Worm (Caenorhabditis elegans) whole organism, L4 larva: ENCODE data around the gene C17H12.8.

Source experiments
- D1046.2 ChIP-seq: fragments of 200-800 bp; sonication (Bioruptor generic); IDR thresholded peaks from 2 replicates; pipeline ENCODE4 v1.3.6; 2022; ENCODE audit warnings: missing genetic modification characterization, missing compliant biosample characterization
- F10B5.3 ChIP-seq: sonication (generic microtip); optimal IDR thresholded peaks from 2 replicates; lab custom pipeline; 2016; ENCODE audit warnings: mild to moderate bottlenecking, missing genetic modification characterization, missing compliant biosample characterization
- F26F4.8 ChIP-seq: fragments of 200-800 bp; sonication (Bioruptor generic); conservative IDR thresholded peaks from 2 replicates; pipeline ENCODE4 v1.3.6; 2022; ENCODE audit warnings: missing genetic modification characterization, missing compliant biosample characterization
- F44E2.7 ChIP-seq: fragments of 200-800 bp; sonication (Bioruptor generic); IDR thresholded peaks from 2 replicates; pipeline ENCODE4 v2.1.2; 2022; ENCODE audit warnings: missing genetic modification characterization, missing compliant biosample characterization
- R02D3.7 ChIP-seq: fragments of 150-350 bp; sonication (generic microtip); optimal IDR thresholded peaks from 3 replicates; lab custom pipeline; 2014; ENCODE audit warnings: missing biosample characterization, missing genetic modification characterization
- T20F7.1 ChIP-seq: fragments of 200-800 bp; sonication (Bioruptor generic); optimal IDR thresholded peaks from 2 replicates; lab custom pipeline; 2018; ENCODE audit warnings: mild to moderate bottlenecking, missing genetic modification characterization, missing compliant biosample characterization
- T26A8.4 ChIP-seq: fragments of 200-800 bp; sonication (Bioruptor generic); IDR thresholded peaks from 2 replicates; pipeline ENCODE4 v1.3.6; 2022; ENCODE audit warnings: missing genetic modification characterization, missing compliant biosample characterization
- ZK546.5 ChIP-seq, 2 experiments: sonication (generic microtip); optimal IDR thresholded peaks; 2 replicates each; lab custom pipeline; 2017; ENCODE audit warnings: missing biosample characterization in 2 of 2, missing genetic modification characterization in 2 of 2
- aly-2 ChIP-seq: sonication (generic microtip); optimal IDR thresholded peaks from 2 replicates; lab custom pipeline; 2018; ENCODE audit warnings: missing biosample characterization, missing genetic modification characterization
- attf-4 ChIP-seq: sonication (generic microtip); optimal IDR thresholded peaks from 3 replicates; lab custom pipeline; 2017; ENCODE audit warnings: missing biosample characterization, missing genetic modification characterization
- ceh-20 ChIP-seq: fragments of 200-800 bp; sonication (Bioruptor generic); IDR thresholded peaks from 2 replicates; pipeline ENCODE4 v1.3.6; 2022; ENCODE audit warnings: missing genetic modification reagents, missing genetic modification characterization, missing compliant biosample characterization
- ceh-62 ChIP-seq: sonication (generic microtip); optimal IDR thresholded peaks from 2 replicates; lab custom pipeline; 2017; ENCODE audit warnings: missing biosample characterization, missing genetic modification characterization
- ceh-82 ChIP-seq: sonication (generic microtip); optimal IDR thresholded peaks from 2 replicates; lab custom pipeline; 2017; ENCODE audit warnings: missing biosample characterization, missing genetic modification characterization
- ces-1 ChIP-seq: fragments of 150-350 bp; sonication (generic microtip); optimal IDR thresholded peaks from 4 replicates; lab custom pipeline; 2014; ENCODE audit warnings: missing biosample characterization, missing genetic modification reagents, missing genetic modification characterization
- cey-2 ChIP-seq: sonication (generic microtip); optimal IDR thresholded peaks from 3 replicates; lab custom pipeline; 2017; ENCODE audit warnings: missing genetic modification characterization, mild to moderate bottlenecking, missing compliant biosample characterization, antibody characterized with exemption, borderline replicate concordance; ENCODE audit not compliant: insufficient read depth
- ctbp-1 ChIP-seq: fragments of 200-800 bp; sonication (Bioruptor generic); IDR thresholded peaks from 2 replicates; pipeline ENCODE4 v1.3.6; 2022; ENCODE audit warnings: missing genetic modification reagents, missing genetic modification characterization, missing compliant biosample characterization
- daf-19 ChIP-seq: fragments of 200-800 bp; sonication (Bioruptor generic); conservative IDR thresholded peaks from 2 replicates; pipeline ENCODE4 v1.3.6; 2022; ENCODE audit warnings: missing genetic modification characterization, missing compliant biosample characterization
- daf-8 ChIP-seq: fragments of 200-800 bp; sonication (Bioruptor generic); IDR thresholded peaks from 2 replicates; pipeline ENCODE4 v1.3.6; 2022; ENCODE audit warnings: missing genetic modification characterization, missing compliant biosample characterization
- dmd-9 ChIP-seq: fragments of 200-800 bp; sonication (Bioruptor generic); IDR thresholded peaks from 2 replicates; pipeline ENCODE4 v1.3.6; 2022; ENCODE audit warnings: missing genetic modification reagents, missing genetic modification characterization, missing compliant biosample characterization
- duxl-1 ChIP-seq: sonication (generic microtip); optimal IDR thresholded peaks from 2 replicates; lab custom pipeline; 2016; ENCODE audit warnings: mild to moderate bottlenecking, missing genetic modification characterization, moderate library complexity, missing compliant biosample characterization; ENCODE audit not compliant: poor library complexity
- dve-1 ChIP-seq: sonication (generic microtip); optimal IDR thresholded peaks from 2 replicates; lab custom pipeline; 2017; ENCODE audit warnings: antibody characterized with exemption, mild to moderate bottlenecking, missing genetic modification characterization, missing compliant biosample characterization; ENCODE audit not compliant: insufficient read depth
- egl-27 ChIP-seq: sonication (generic microtip); optimal IDR thresholded peaks from 3 replicates; lab custom pipeline; 2017; ENCODE audit warnings: missing biosample characterization, missing genetic modification reagents, missing genetic modification characterization
- fkh-10 ChIP-seq: fragments of 150-350 bp; optimal IDR thresholded peaks from 2 replicates; lab custom pipeline; 2014; ENCODE audit warnings: missing biosample characterization, missing genetic modification reagents, missing genetic modification characterization
- fos-1 ChIP-seq: fragments of 150-350 bp; optimal IDR thresholded peaks from 2 replicates; lab custom pipeline; 2014; ENCODE audit warnings: missing biosample characterization, missing genetic modification characterization
- hlh-11 ChIP-seq: fragments of 200-800 bp; sonication (Bioruptor generic); optimal IDR thresholded peaks from 2 replicates; lab custom pipeline; 2018; ENCODE audit warnings: mild to moderate bottlenecking, missing genetic modification characterization, missing compliant biosample characterization
- hlh-30 ChIP-seq: sonication (generic microtip); optimal IDR thresholded peaks from 2 replicates; lab custom pipeline; 2017; ENCODE audit warnings: antibody characterized with exemption, mild to moderate bottlenecking, missing genetic modification characterization, missing compliant biosample characterization; ENCODE audit not compliant: insufficient read depth
- lim-7 ChIP-seq: fragments of 200-800 bp; sonication (Bioruptor generic); IDR thresholded peaks from 2 replicates; pipeline ENCODE4 v1.3.6; 2022; ENCODE audit warnings: missing genetic modification characterization, missing compliant biosample characterization
- lin-15B ChIP-seq: fragments of 150-350 bp; sonication (generic microtip); optimal IDR thresholded peaks from 3 replicates; lab custom pipeline; 2014; ENCODE audit warnings: missing biosample characterization, missing genetic modification characterization
- lin-29 ChIP-seq: fragments of 200-800 bp; sonication (Bioruptor generic); IDR thresholded peaks from 2 replicates; pipeline ENCODE4 v1.3.6; 2022; ENCODE audit warnings: missing genetic modification reagents, missing genetic modification characterization, missing compliant biosample characterization
- lir-3 ChIP-seq: sonication (generic microtip); optimal IDR thresholded peaks from 2 replicates; lab custom pipeline; 2016; ENCODE audit warnings: mild to moderate bottlenecking, missing genetic modification characterization, missing compliant biosample characterization
- mep-1 ChIP-seq: fragments of 150-350 bp; sonication (generic microtip); optimal IDR thresholded peaks from 3 replicates; lab custom pipeline; 2014; ENCODE audit warnings: missing biosample characterization, missing genetic modification characterization
- mxl-3 ChIP-seq: fragments of 200-800 bp; sonication (Bioruptor generic); optimal IDR thresholded peaks from 2 replicates; lab custom pipeline; 2018; ENCODE audit warnings: mild to moderate bottlenecking, missing genetic modification characterization, missing compliant biosample characterization
- nhr-10 ChIP-seq: fragments of 150-350 bp; optimal IDR thresholded peaks from 2 replicates; lab custom pipeline; 2014; ENCODE audit warnings: missing biosample characterization, missing genetic modification characterization
- nhr-111 ChIP-seq: fragments of 200-800 bp; sonication (Bioruptor generic); optimal IDR thresholded peaks from 2 replicates; lab custom pipeline; 2018; ENCODE audit warnings: mild to moderate bottlenecking, missing genetic modification characterization, missing compliant biosample characterization
- nhr-28 ChIP-seq: fragments of 150-350 bp; optimal IDR thresholded peaks from 2 replicates; lab custom pipeline; 2014; ENCODE audit warnings: missing biosample characterization, missing genetic modification characterization
- nhr-41 ChIP-seq: fragments of 200-800 bp; sonication (Bioruptor generic); IDR thresholded peaks from 2 replicates; pipeline ENCODE4 v1.3.6; 2022; ENCODE audit warnings: missing genetic modification reagents, missing genetic modification characterization, missing compliant biosample characterization
- nhr-76 ChIP-seq: fragments of 150-350 bp; optimal IDR thresholded peaks from 2 replicates; lab custom pipeline; 2014; ENCODE audit warnings: missing biosample characterization, missing genetic modification characterization
- nhr-77 ChIP-seq: fragments of 150-350 bp; optimal IDR thresholded peaks from 2 replicates; lab custom pipeline; 2014; ENCODE audit warnings: missing biosample characterization, missing genetic modification characterization
- php-3 ChIP-seq: fragments of 200-800 bp; sonication (Bioruptor generic); IDR thresholded peaks from 2 replicates; pipeline ENCODE4 v1.3.6; 2022; ENCODE audit warnings: missing genetic modification reagents, missing genetic modification characterization, missing compliant biosample characterization
- pqm-1 ChIP-seq: sonication (generic microtip); optimal IDR thresholded peaks from 2 replicates; lab custom pipeline; 2017; ENCODE audit warnings: missing biosample characterization, missing genetic modification characterization
- rbr-2 ChIP-seq: sonication (generic microtip); optimal IDR thresholded peaks from 2 replicates; lab custom pipeline; 2016; ENCODE audit warnings: missing genotype, missing genetic modification characterization, missing compliant biosample characterization
- saeg-2 ChIP-seq: fragments of 200-800 bp; sonication (Bioruptor generic); IDR thresholded peaks from 2 replicates; pipeline ENCODE4 v1.3.6; 2022; ENCODE audit warnings: missing genetic modification reagents, missing genetic modification characterization, missing compliant biosample characterization
- sdz-12 ChIP-seq: fragments of 200-800 bp; sonication (Bioruptor generic); optimal IDR thresholded peaks from 2 replicates; lab custom pipeline; 2018; ENCODE audit warnings: mild to moderate bottlenecking, missing genetic modification characterization, missing compliant biosample characterization
- set-16 ChIP-seq: fragments of 200-800 bp; sonication (Bioruptor generic); IDR thresholded peaks from 2 replicates; pipeline ENCODE4 v1.3.6; 2022; ENCODE audit warnings: missing genetic modification reagents, missing genetic modification characterization, missing compliant biosample characterization
- skn-1 ChIP-seq: fragments of 150-350 bp; optimal IDR thresholded peaks from 2 replicates; lab custom pipeline; 2014; ENCODE audit warnings: missing biosample characterization, missing genetic modification characterization
- spr-1 ChIP-seq: sonication (generic microtip); optimal IDR thresholded peaks from 2 replicates; lab custom pipeline; 2016; ENCODE audit warnings: mild to moderate bottlenecking, missing genetic modification characterization, missing compliant biosample characterization
- tag-97 ChIP-seq: fragments of 200-800 bp; sonication (Bioruptor generic); IDR thresholded peaks from 2 replicates; pipeline ENCODE4 v1.3.6; 2022; ENCODE audit warnings: missing genetic modification characterization, missing compliant biosample characterization
- vab-7 ChIP-seq: fragments of 200-800 bp; sonication (Bioruptor generic); IDR thresholded peaks from 2 replicates; pipeline ENCODE4 v1.3.6; 2022; ENCODE audit warnings: missing genetic modification reagents, missing genetic modification characterization, missing compliant biosample characterization
- zip-11 ChIP-seq: fragments of 200-800 bp; sonication (Bioruptor generic); IDR thresholded peaks from 2 replicates; pipeline ENCODE4 v1.3.6; 2022; ENCODE audit warnings: missing genetic modification characterization, missing compliant biosample characterization
- zip-2 ChIP-seq: fragments of 150-350 bp; optimal IDR thresholded peaks from 2 replicates; lab custom pipeline; 2014; ENCODE audit warnings: missing biosample characterization, missing genetic modification characterization
- ztf-7 ChIP-seq: fragments of 150-350 bp; optimal IDR thresholded peaks from 2 replicates; lab custom pipeline; 2014; ENCODE audit warnings: missing biosample characterization, missing genetic modification characterization

C17H12.8 gene

ce11 chrIV:6790438-6791124 lies 27.9 kb upstream of the C17H12.8 start, which contains the start of the genes C17H12.2 and vha-8 (continued):
- TF ChIP-seq lin-29, result no peak
- no peak for TF ChIP-seq set-16 (GFP tag; lab: Robert Waterston, UW)
- no peak for TF ChIP-seq php-3 (GFP tag; lab: Robert Waterston, UW)
- TF ChIP-seq tag-97, result no peak
- TF ChIP-seq skn-1 (tag; lab: Kevin White, UChicago), result no peak
- peak; percentile 1 to 30 for TF ChIP-seq ZK546.5 (tag; optimal IDR thresholded peaks at IDR 0.05; lab: Kevin White, UChicago)
- TF ChIP-seq mep-1 (tag; lab: Kevin White, UChicago), result peak; percentile 97
- TF ChIP-seq nhr-76 (tag; lab: Kevin White, UChicago), result peak; percentile 44
- TF ChIP-seq nhr-10, result no peak
- no peak for TF ChIP-seq F10B5.3 (tag; lab: Kevin White, UChicago)
- peak; percentile 66 for TF ChIP-seq ctbp-1 (GFP tag; lab: Robert Waterston, UW)
- no peak for TF ChIP-seq duxl-1
- no peak for TF ChIP-seq daf-19 (GFP tag; lab: Robert Waterston, UW)
- TF ChIP-seq dve-1, result peak; percentile 95
- no peak for TF ChIP-seq saeg-2 (GFP tag; lab: Robert Waterston, UW)
- peak; percentile 78 for TF ChIP-seq spr-1 (tag; lab: Kevin White, UChicago)
- TF ChIP-seq ztf-7, result peak; percentile 46
- TF ChIP-seq nhr-28, result peak; percentile 95
- peak; percentile 90 for TF ChIP-seq rbr-2 (tag; lab: Kevin White, UChicago)
- TF ChIP-seq lin-15B (tag; lab: Kevin White, UChicago), result peak; percentile 80
- TF ChIP-seq dmd-9 (GFP tag; lab: Robert Waterston, UW), result 0 out of 2 replicates have a peak, but pooled peaks have one; percentile 63
- TF ChIP-seq cey-2, result no peak
- peak; percentile 92 for TF ChIP-seq ceh-20 (GFP tag; lab: Robert Waterston, UW)
- TF ChIP-seq lim-7 (GFP tag; lab: Robert Waterston, UW), result no peak
- peak; percentile 64 for TF ChIP-seq fkh-10 (GFP tag; lab: Kevin White, UChicago)
- TF ChIP-seq lir-3 (tag; lab: Kevin White, UChicago), result no peak
- TF ChIP-seq T20F7.1 (GFP tag; lab: Kevin White, UChicago), result peak; percentile 85
- TF ChIP-seq vab-7, result peak; percentile 46; the same call in 1 of the 2 replicates
- peak; percentile 87 for TF ChIP-seq hlh-30 (tag; lab: Kevin White, UChicago)
- TF ChIP-seq daf-8, result no peak
- TF ChIP-seq T26A8.4 (GFP tag; lab: Robert Waterston, UW), result peak; percentile 79
- TF ChIP-seq ces-1 (GFP tag; lab: Kevin White, UChicago), result peak; percentile 60
- no peak for TF ChIP-seq F26F4.8 (GFP tag; lab: Robert Waterston, UW)
- peak; percentile 91 for TF ChIP-seq mxl-3
- peak; percentile 51; the same call in 1 of the 2 replicates for TF ChIP-seq D1046.2
- no peak for TF ChIP-seq egl-27
- TF ChIP-seq attf-4 (tag; lab: Kevin White, UChicago), result no peak
- TF ChIP-seq aly-2, result no peak
- no peak for TF ChIP-seq nhr-111 (GFP tag; lab: Kevin White, UChicago)
- peak; percentile 90 for TF ChIP-seq pqm-1 (tag; lab: Kevin White, UChicago)
- TF ChIP-seq F44E2.7 (GFP tag; lab: Robert Waterston, UW), result no peak
- TF ChIP-seq zip-11 (GFP tag; lab: Robert Waterston, UW), result no peak
- TF ChIP-seq ceh-82 (tag; lab: Kevin White, UChicago), result no peak
- TF ChIP-seq sdz-12 (GFP tag; lab: Kevin White, UChicago), result no peak
- TF ChIP-seq nhr-77 (tag; lab: Kevin White, UChicago), result peak; percentile 93
- TF ChIP-seq fos-1 (tag; lab: Kevin White, UChicago), result peak; percentile 2
- TF ChIP-seq R02D3.7 (tag; lab: Kevin White, UChicago), result no peak
- TF ChIP-seq hlh-11, result peak; percentile 91
- TF ChIP-seq zip-2 (tag; lab: Kevin White, UChicago), result no peak
- TF ChIP-seq nhr-41 (GFP tag; lab: Robert Waterston, UW), result no peak
- no peak for TF ChIP-seq ceh-62
